Fruit fly (Drosophila melanogaster): ENCODE results near the gene CG10479.
A peak's percentile ranks its signal among the peaks of the same experiment; 100 is the strongest.

Gene CG10479

dm6 chr3L:5989391-5990156 is 13.8 kb upstream of the CG10479 start (continued):
- TF ChIP-seq ci (GFP tag; IDR thresholded peaks at IDR 0.05) (no peak), Deaf1 (tag; optimal IDR thresholded peaks at IDR 0.05) (peak; percentile 44), Elba2 (GFP tag; optimal IDR thresholded peaks at IDR 0.05) (no peak), CG30403 (GFP tag; optimal IDR thresholded peaks at IDR 0.05) (peak; percentile 19), CG1233 (GFP tag; optimal IDR thresholded peaks at IDR 0.05) (no peak), Bgb (GFP tag; IDR thresholded peaks at IDR 0.05; ENCODE audit: partially characterized antibody) (no peak), CG18262 (tag; optimal IDR thresholded peaks at IDR 0.05) (peak; percentile 53), CG11456 (GFP tag; IDR thresholded peaks at IDR 0.05) (0 out of 3 replicates have a peak, but pooled peaks have one; percentile 13), Ada2b (GFP tag; IDR thresholded peaks at IDR 0.05) (no peak), Ssrp (tag; optimal IDR thresholded peaks at IDR 0.05) (peak; percentile 11), CG8924 (tag; optimal IDR thresholded peaks at IDR 0.05) (no peak), mirr (GFP tag; optimal IDR thresholded peaks at IDR 0.05) (no peak), ash1 (GFP tag; optimal IDR thresholded peaks at IDR 0.05) (no peak), Dll (GFP tag; IDR thresholded peaks at IDR 0.05; ENCODE audit: partially characterized antibody) (no peak), nerfin-2 (GFP tag; IDR thresholded peaks at IDR 0.05; ENCODE audit: partially characterized antibody) (no peak), HLH4C (GFP tag; IDR thresholded peaks at IDR 0.05; ENCODE audit: partially characterized antibody) (no peak), zfh2 (GFP tag; optimal IDR thresholded peaks at IDR 0.05) (no peak), CG32767 (GFP tag; IDR thresholded peaks at IDR 0.05) (no peak), Awh (GFP tag; IDR thresholded peaks at IDR 0.05) (no peak), fd102C (GFP tag; optimal IDR thresholded peaks at IDR 0.05) (no peak), ato (GFP tag; IDR thresholded peaks at IDR 0.05; ENCODE audit: partially characterized antibody) (no peak), CG6689 (GFP tag; IDR thresholded peaks at IDR 0.05) (0 out of 2 replicates have a peak, but pooled peaks have one; percentile 16), CG10267 (tag; optimal IDR thresholded peaks at IDR 0.05) (peak; percentile 33), CG4707 (GFP tag; optimal IDR thresholded peaks at IDR 0.05) (no peak), CG2889 (GFP tag; IDR thresholded peaks at IDR 0.05) (no peak), Dip3 (GFP tag; optimal IDR thresholded peaks at IDR 0.05) (no peak), CG10543 (GFP tag; optimal IDR thresholded peaks at IDR 0.05) (no peak), CG10565 (GFP tag; optimal IDR thresholded peaks at IDR 0.05) (no peak), CG18476 (GFP tag; optimal IDR thresholded peaks at IDR 0.05) (no peak), CG2199 (GFP tag; IDR thresholded peaks at IDR 0.05) (no peak), dmrt11E (tag; optimal IDR thresholded peaks at IDR 0.05) (peak; percentile 25), her (GFP tag; optimal IDR thresholded peaks at IDR 0.05) (no peak), CG4328 (GFP tag; optimal IDR thresholded peaks at IDR 0.05) (no peak), CG7556 (GFP tag; optimal IDR thresholded peaks at IDR 0.05) (peak; percentile 3), CG13424 (tag; optimal IDR thresholded peaks at IDR 0.05) (no peak), CG15696 (tag; optimal IDR thresholded peaks at IDR 0.05) (peak; percentile 47), CG12219 (GFP tag; optimal IDR thresholded peaks at IDR 0.05) (no peak), sd (tag; optimal IDR thresholded peaks at IDR 0.05) (peak; percentile 19), otp (GFP tag; IDR thresholded peaks at IDR 0.05) (no peak), seq (GFP tag; IDR thresholded peaks at IDR 0.05) (no peak), Adf1 (GFP tag; IDR thresholded peaks at IDR 0.05) (no peak), Dref (GFP tag; IDR thresholded peaks at IDR 0.05) (no peak), D (optimal IDR thresholded peaks at IDR 0.05) (no peak), D (GFP tag; optimal IDR thresholded peaks at IDR 0.05) (peak; percentile 55), CG17328 (GFP tag; IDR thresholded peaks at IDR 0.05) (no peak), so (GFP tag; IDR thresholded peaks at IDR 0.05) (no peak), slp2 (GFP tag; optimal IDR thresholded peaks at IDR 0.05) (no peak), CG15514 (GFP tag; optimal IDR thresholded peaks at IDR 0.05) (no peak), z (GFP tag; IDR thresholded peaks at IDR 0.05) (no peak), CG4617 (GFP tag; optimal IDR thresholded peaks at IDR 0.05; ENCODE audit: borderline replicate concordance) (no peak)

All from whole organism, embryonic.